Worm (Caenorhabditis elegans): ENCODE data around the gene eif-1.

DNA sequence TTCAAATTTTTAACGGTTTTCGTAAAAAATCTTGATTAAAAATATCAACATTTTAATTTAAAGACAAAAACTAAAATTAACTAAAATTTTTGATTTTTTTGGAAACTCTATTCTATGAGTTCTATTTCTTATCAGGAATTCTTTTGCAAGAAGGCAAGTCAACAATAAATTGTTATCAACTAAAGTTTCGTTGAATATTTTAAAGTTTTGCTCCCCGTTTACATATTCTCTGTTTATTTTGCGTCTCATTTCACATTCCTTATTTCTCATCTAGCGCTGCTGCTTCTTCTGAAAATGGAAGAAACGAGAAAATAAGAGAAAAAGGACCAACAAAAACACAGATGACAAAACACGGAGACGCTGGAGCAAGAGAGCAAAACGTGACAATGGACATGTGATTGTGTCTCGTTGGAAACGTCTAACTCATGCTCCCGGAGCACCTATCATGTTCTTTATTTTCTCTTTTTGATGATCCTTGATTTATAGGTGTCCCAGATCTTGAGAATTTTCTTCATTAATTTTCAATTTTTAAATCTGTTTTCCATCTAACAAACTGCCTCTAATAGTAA, 27.2 kb upstream of the eif-1 start:
- no peak for TF ChIP-seq med-1 (GFP tag; optimal IDR thresholded peaks at IDR 0.05; ENCODE audit: insufficient read depth)
- TF ChIP-seq flt-1 (GFP tag; IDR thresholded peaks at IDR 0.05): no peak
- no peak for TF ChIP-seq tab-1 (GFP tag; IDR thresholded peaks at IDR 0.05)
- TF ChIP-seq cog-1 (tag; optimal IDR thresholded peaks at IDR 0.05): no peak
- no peak for TF ChIP-seq ztf-23 (GFP tag; IDR thresholded peaks at IDR 0.05)
- TF ChIP-seq T22C8.4 (GFP tag; IDR thresholded peaks at IDR 0.05): no peak
- no peak for TF ChIP-seq ref-1 (GFP tag; conservative IDR thresholded peaks at IDR 0.05)
- no peak for TF ChIP-seq ztf-29 (GFP tag; IDR thresholded peaks at IDR 0.05)
- TF ChIP-seq klf-2 (GFP tag; conservative IDR thresholded peaks at IDR 0.05): no peak

All from whole organism, midembryonic.